Worm (Caenorhabditis elegans) whole organism, early embryonic: ENCODE results near the gene ctl-2.

Experiments
- ama-1 ChIP-seq: fragments of 150-350 bp; optimal IDR thresholded peaks from 2 replicates; lab custom pipeline; 2014
- ceh-13 ChIP-seq: fragments of 200-800 bp; sonication (Bioruptor generic); optimal IDR thresholded peaks from 2 replicates; lab custom pipeline; 2018; ENCODE audit warnings: mild to moderate bottlenecking, missing genetic modification characterization, missing compliant biosample characterization
- ets-7 ChIP-seq: sonication (generic microtip); optimal IDR thresholded peaks from 2 replicates; lab custom pipeline; 2016; ENCODE audit warnings: missing genotype, missing genetic modification characterization, missing compliant biosample characterization
- scrt-1 ChIP-seq: fragments of 200-800 bp; sonication (Bioruptor generic); IDR thresholded peaks from 2 replicates; pipeline ENCODE4 v1.3.6; 2022; ENCODE audit warnings: missing genetic modification characterization, missing compliant biosample characterization
- sea-1 ChIP-seq: fragments of 200-800 bp; sonication (Bioruptor generic); conservative IDR thresholded peaks from 2 replicates; pipeline ENCODE4 v1.3.6; 2022; ENCODE audit warnings: missing genetic modification characterization, missing compliant biosample characterization

DNA sequence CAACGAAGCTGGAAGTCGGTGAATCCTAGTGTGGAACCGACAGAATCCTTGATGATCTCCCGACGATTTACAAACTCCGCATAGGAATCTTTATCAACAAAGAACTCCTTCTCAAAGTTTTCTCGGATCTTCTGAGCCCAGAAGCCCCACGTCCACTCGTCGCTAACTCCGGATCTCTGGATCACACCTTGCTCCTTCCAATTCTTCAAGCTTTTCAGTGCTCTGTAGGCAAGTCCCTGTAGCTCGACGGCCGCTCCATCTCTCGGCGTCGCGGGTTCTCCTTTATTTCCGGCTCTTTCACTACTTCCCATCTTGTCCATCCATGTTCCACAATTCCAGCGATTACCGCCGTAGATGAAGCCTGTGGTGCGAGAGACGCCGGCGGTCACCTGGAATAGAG lies 49.5 kb upstream of the ctl-2 start:
- TF ChIP-seq scrt-1: no peak
- TF ChIP-seq ama-1 (lab: Kevin White, UChicago): no peak
- TF ChIP-seq ceh-13: no peak
- TF ChIP-seq ets-7: no peak
- no peak for TF ChIP-seq sea-1 (GFP tag; lab: Robert Waterston, UW)
